Fruit fly (Drosophila melanogaster): ENCODE data around the gene Tdh.

The Tdh gene

DNA sequence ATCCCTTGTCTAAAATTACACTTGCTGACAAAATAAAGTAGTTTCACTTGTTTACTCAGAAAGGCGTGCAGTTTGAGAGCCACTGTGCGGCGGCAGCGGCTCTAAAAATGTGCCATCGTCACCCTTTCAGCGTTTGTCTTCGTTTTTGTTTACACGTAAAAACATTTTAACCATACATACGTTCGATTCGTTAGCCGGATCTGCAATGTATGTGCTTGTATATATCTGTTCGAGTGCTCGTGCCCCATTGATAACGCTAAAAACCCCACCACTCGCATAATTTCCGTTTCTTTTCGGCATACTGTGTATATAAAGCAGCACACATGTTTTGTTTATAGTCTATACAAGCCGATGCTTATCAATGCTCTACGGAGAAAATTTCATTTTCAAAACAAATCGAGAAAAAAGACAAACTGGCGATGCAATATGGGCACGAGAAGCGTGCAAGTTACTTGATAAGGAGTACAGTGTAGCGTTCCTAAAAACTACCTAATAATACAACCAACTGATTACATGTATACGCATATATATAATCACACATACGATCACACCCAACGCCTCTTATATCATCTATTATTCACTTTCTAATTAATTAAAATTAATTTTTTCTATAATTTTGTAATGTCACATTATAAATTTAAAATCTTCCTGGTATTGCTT is 49.9 kb downstream of the Tdh start:
- TF ChIP-seq ttk (optimal IDR thresholded peaks at IDR 0.05) (no peak), insv (optimal IDR thresholded peaks at IDR 0.05) (no peak), psq (optimal IDR thresholded peaks at IDR 0.05) (no peak), Sin3A (optimal IDR thresholded peaks at IDR 0.05) (no peak), Myc (optimal IDR thresholded peaks at IDR 0.05) (no peak), h (optimal IDR thresholded peaks at IDR 0.05) (no peak)

DNA sequence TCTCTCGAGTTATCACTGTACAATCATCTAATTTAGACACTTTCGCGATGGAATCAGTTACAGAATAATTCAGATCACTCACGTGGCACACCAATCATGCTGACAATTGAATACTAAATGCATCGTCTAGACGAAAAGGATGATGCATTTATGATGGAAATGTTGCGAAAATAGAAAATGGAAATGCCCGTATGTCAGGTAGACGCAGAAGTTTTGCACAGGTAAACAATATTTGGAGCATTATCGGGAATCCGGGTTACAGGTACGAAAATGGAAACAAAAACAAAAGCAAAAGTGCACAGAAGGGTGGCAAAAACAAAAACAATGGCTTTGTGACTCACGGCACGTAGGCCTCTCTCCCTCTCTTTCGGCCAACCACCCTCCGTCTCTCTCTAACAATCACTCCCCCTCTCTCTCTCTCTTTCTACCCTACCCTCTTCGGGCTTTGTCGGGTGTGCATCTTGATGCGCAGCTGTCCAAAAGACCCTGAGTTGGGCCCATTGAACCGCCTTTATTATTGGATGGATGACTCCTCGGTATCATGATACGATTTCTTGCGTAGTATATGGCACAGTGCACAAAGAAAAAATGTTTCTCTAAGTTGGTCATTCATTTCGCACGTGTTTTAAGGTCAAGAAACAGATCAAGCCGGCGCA is 50.6 kb downstream of the Tdh start:
- TF ChIP-seq Sin3A (optimal IDR thresholded peaks at IDR 0.05), result no peak
- TF ChIP-seq insv (optimal IDR thresholded peaks at IDR 0.05), result no peak

DNA sequence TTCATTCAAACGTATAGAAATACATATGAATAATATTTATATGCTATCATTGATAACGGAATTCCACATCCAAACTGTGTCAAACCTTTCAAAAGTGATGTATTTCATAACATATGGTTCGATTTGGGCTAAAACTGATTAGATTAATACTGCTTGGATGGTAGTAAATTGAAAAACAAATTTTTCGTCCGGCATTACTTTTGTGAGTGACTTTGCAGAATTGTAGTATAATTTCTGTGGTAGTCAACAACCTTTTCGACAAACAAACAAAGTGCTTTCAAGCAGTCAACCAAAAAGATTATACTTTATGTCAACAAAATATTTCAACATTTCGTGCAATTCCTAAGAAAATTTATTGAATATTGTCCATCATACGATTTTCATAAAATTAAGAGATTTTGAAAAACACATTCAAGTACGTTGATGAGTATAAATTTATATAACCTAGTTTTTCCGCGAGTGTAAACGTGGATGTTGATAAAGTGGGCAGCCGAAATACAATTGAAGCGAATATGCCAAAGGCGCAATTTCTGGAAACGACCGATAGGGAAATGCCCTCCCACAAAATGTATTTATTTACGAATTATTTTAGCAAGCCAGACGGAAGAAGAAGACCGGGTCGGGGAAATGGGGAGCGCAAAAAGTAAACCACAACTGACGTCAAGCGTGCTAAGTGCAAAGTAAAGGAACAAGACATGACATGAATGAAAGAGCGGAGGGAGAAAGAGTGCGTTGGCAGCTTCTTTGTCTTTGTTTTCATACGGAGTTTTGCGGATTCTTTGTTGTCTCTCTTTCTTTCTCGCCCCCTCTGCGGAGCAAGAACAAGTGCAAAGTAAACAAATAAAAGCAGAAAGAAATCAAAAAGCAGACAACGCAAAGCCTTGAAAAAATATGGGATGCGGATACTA is 51.4 kb downstream of the Tdh start:
- TF ChIP-seq Myc (optimal IDR thresholded peaks at IDR 0.05) (no peak), psq (optimal IDR thresholded peaks at IDR 0.05) (peak; percentile 63)

dm6 chr3L:20518805-20519503 is 52.2 kb downstream of the Tdh start, which contains the start of gene BNIP3:
Gene BNIP3, minus strand, starts transcription at chr3L:20519393.
- TF ChIP-seq h (optimal IDR thresholded peaks at IDR 0.05), result no peak
- TF ChIP-seq psq (optimal IDR thresholded peaks at IDR 0.05), result no peak
- no peak for TF ChIP-seq ttk (optimal IDR thresholded peaks at IDR 0.05)
- no peak for TF ChIP-seq Myc (optimal IDR thresholded peaks at IDR 0.05)
- TF ChIP-seq insv (optimal IDR thresholded peaks at IDR 0.05), result no peak
- no peak for TF ChIP-seq Sin3A (optimal IDR thresholded peaks at IDR 0.05)

Measured in Kc167 (cell line).